Worm (Caenorhabditis elegans) whole organism, late embryonic: Measurements from ENCODE around the gene kin-15.

ENCODE experiments used
- ahr-1 ChIP-seq: sonication (generic microtip); optimal IDR thresholded peaks from 2 replicates; lab custom pipeline; 2016; ENCODE audit warnings: missing genetic modification characterization, missing compliant biosample characterization
- ceh-9 ChIP-seq: sonication (generic microtip); optimal IDR thresholded peaks from 2 replicates; lab custom pipeline; 2016; ENCODE audit warnings: mild to moderate bottlenecking, missing genetic modification characterization, inconsistent platforms, missing compliant biosample characterization
- dve-1 ChIP-seq: sonication (generic microtip); optimal IDR thresholded peaks from 2 replicates; lab custom pipeline; 2017; ENCODE audit warnings: antibody characterized with exemption, mild to moderate bottlenecking, missing genetic modification characterization, missing compliant biosample characterization
- ets-4 ChIP-seq: sonication (generic microtip); optimal IDR thresholded peaks from 2 replicates; lab custom pipeline; 2016; ENCODE audit warnings: missing genetic modification characterization, missing compliant biosample characterization
- fkh-10 ChIP-seq: fragments of 150-350 bp; optimal IDR thresholded peaks from 2 replicates; lab custom pipeline; 2014; ENCODE audit warnings: missing biosample characterization, missing genetic modification reagents, missing genetic modification characterization
- hlh-30 ChIP-seq: sonication (generic microtip); optimal IDR thresholded peaks from 2 replicates; lab custom pipeline; 2017; ENCODE audit warnings: antibody characterized with exemption, missing genetic modification characterization, missing compliant biosample characterization; ENCODE audit not compliant: insufficient read depth
- hlh-8 ChIP-seq: sonication (generic microtip); optimal IDR thresholded peaks from 2 replicates; lab custom pipeline; 2016; ENCODE audit warnings: missing genotype, missing genetic modification characterization, missing compliant biosample characterization
- nhr-11 ChIP-seq: fragments of 150-350 bp; optimal IDR thresholded peaks from 2 replicates; lab custom pipeline; 2014; ENCODE audit warnings: missing biosample characterization, missing genetic modification characterization
- pag-3 ChIP-seq: sonication (generic microtip); optimal IDR thresholded peaks from 2 replicates; lab custom pipeline; 2016; ENCODE audit warnings: missing compliant biosample characterization, missing genetic modification characterization, borderline replicate concordance
- pha-2 ChIP-seq: sonication (generic microtip); optimal IDR thresholded peaks from 2 replicates; lab custom pipeline; 2017; ENCODE audit warnings: mild to moderate bottlenecking, missing genetic modification characterization, missing compliant biosample characterization
- pqm-1 ChIP-seq: sonication (generic microtip); optimal IDR thresholded peaks from 2 replicates; lab custom pipeline; 2016; ENCODE audit warnings: missing genetic modification characterization, missing compliant biosample characterization
- sox-2 ChIP-seq: fragments of 200-800 bp; sonication (Bioruptor generic); IDR thresholded peaks from 2 replicates; pipeline ENCODE4 v1.3.6; 2022; ENCODE audit warnings: missing genetic modification reagents, missing genetic modification characterization, missing compliant biosample characterization
- syd-9 ChIP-seq: sonication (generic microtip); optimal IDR thresholded peaks from 2 replicates; lab custom pipeline; 2016; ENCODE audit warnings: mild to moderate bottlenecking, missing genetic modification characterization, moderate library complexity, missing compliant biosample characterization
- unc-42 ChIP-seq: sonication (generic microtip); optimal IDR thresholded peaks from 2 replicates; lab custom pipeline; 2016; ENCODE audit warnings: missing genotype, missing genetic modification characterization, missing compliant biosample characterization

- TF ChIP-seq unc-42 (tag; lab: Kevin White, UChicago) (no peak), ets-4 (no peak), hlh-8 (no peak), ceh-9 (tag; lab: Kevin White, UChicago) (no peak), sox-2 (GFP tag; lab: Robert Waterston, UW) (no peak), syd-9 (tag; lab: Kevin White, UChicago) (no peak), nhr-11 (tag; lab: Kevin White, UChicago) (no peak), ahr-1 (tag; lab: Kevin White, UChicago) (no peak), pqm-1 (tag; lab: Kevin White, UChicago) (no peak), hlh-30 (no peak), pag-3 (no peak), fkh-10 (GFP tag; lab: Kevin White, UChicago) (no peak), pha-2 (no peak), dve-1 (tag; lab: Kevin White, UChicago) (no peak)
These were observed 5.3 kb upstream of the kin-15 start for ce11 chrII:9438853-9439252.
